Worm (Caenorhabditis elegans): ENCODE data around the gene F46B3.7.

- TF ChIP-seq nhr-25 (tag; optimal IDR thresholded peaks at IDR 0.05) (no peak), nhr-12 (tag; optimal IDR thresholded peaks at IDR 0.05) (no peak), mdl-1 (tag; optimal IDR thresholded peaks at IDR 0.05) (no peak), unc-39 (tag; optimal IDR thresholded peaks at IDR 0.05) (no peak), tbx-2 (tag; optimal IDR thresholded peaks at IDR 0.05) (no peak)
Observed at ce11 chrV:20579534-20579933, 39.0 kb downstream of the F46B3.7 start, which contains the start of gene F26F2.8.
